Fruit fly (Drosophila melanogaster) whole organism, larva: ENCODE data around the gene CG31730.

Experiments used
- noc ChIP-seq: fragments of 200-800 bp; sonication (Bioruptor generic); optimal IDR thresholded peaks from 3 replicates; lab custom pipeline; 2019; ENCODE audit warnings: missing biosample characterization, mild to moderate bottlenecking, missing genetic modification characterization, moderate library complexity

CG31730 gene

dm6 chr2L:13260740-13261139 lies 1.2 kb upstream of the CG31730 start, which contains the start of gene CG44085:
Gene CG44085, plus strand, starts transcription at chr2L:13261008.
- TF ChIP-seq noc (tag; lab: Kevin White, UChicago) = no peak

- TF ChIP-seq noc (tag; lab: Kevin White, UChicago) = no peak
These were observed 841 bp downstream of the CG31730 start for dm6 chr2L:13258702-13259101.

dm6 chr2L:13257177-13257576 lies 2.4 kb downstream of the CG31730 start, which contains the start of gene Naa20B:
Gene Naa20B, plus strand, starts transcription at chr2L:13257477.
- no peak for TF ChIP-seq noc (tag; lab: Kevin White, UChicago)

dm6 chr2L:13251167-13251566 lies 8.4 kb downstream of the CG31730 start:
- no peak for TF ChIP-seq noc (tag; lab: Kevin White, UChicago)

- no peak for TF ChIP-seq noc (tag; lab: Kevin White, UChicago)
These were observed 13.5 kb downstream of the CG31730 start, which contains the start of gene CG16820 for dm6 chr2L:13245855-13246645. Gene CG16820, plus strand, starts transcription at chr2L:13246232.

- no peak for TF ChIP-seq noc (tag; lab: Kevin White, UChicago)
These were observed 14.7 kb downstream of the CG31730 start for dm6 chr2L:13244759-13245308.

- TF ChIP-seq noc (tag; lab: Kevin White, UChicago) = no peak
These were observed 19.9 kb downstream of the CG31730 start, which contains the start of gene Jhbp13 for dm6 chr2L:13239689-13240088. Gene Jhbp13, plus strand, starts transcription at chr2L:13239989.

dm6 chr2L:13236194-13236593 lies 23.3 kb downstream of the CG31730 start, which contains the start of gene Jhbp14:
Gene Jhbp14, plus strand, starts transcription at chr2L:13236494.
- TF ChIP-seq noc (tag; lab: Kevin White, UChicago) = no peak

dm6 chr2L:13234610-13235489 lies 24.7 kb downstream of the CG31730 start, which contains the start of gene Mabi:
Gene Mabi, minus strand, starts transcription at chr2L:13234660.
- no peak for TF ChIP-seq noc (tag; lab: Kevin White, UChicago)

- no peak for TF ChIP-seq noc (tag; lab: Kevin White, UChicago)
These were observed 27.8 kb downstream of the CG31730 start, which contains the start of gene Prosalpha6T for dm6 chr2L:13231739-13232138. Gene Prosalpha6T, plus strand, starts transcription at chr2L:13232039.

dm6 chr2L:13229388-13229882 lies 30.1 kb downstream of the CG31730 start, which contains the start of gene CG16815:
Gene CG16815, plus strand, starts transcription at chr2L:13229832.
- TF ChIP-seq noc (tag; lab: Kevin White, UChicago) = no peak

- no peak for TF ChIP-seq noc (tag; lab: Kevin White, UChicago)
These were observed 32.3 kb downstream of the CG31730 start, which contains the start of gene CG16813 for dm6 chr2L:13227242-13227641. Gene CG16813, plus strand, starts transcription at chr2L:13227529.

- TF ChIP-seq noc (tag; lab: Kevin White, UChicago) = no peak
These were observed 34.2 kb downstream of the CG31730 start, which contains the start of gene CG15480 for dm6 chr2L:13225225-13225840. Gene CG15480, minus strand, starts transcription at chr2L:13225275.

dm6 chr2L:13222225-13222648 lies 37.3 kb downstream of the CG31730 start, which contains the start of the genes Ski6 and CG16812:
Gene Ski6, minus strand, starts transcription at chr2L:13222429.
Gene CG16812, plus strand, starts transcription at chr2L:13222587.
- TF ChIP-seq noc (tag; lab: Kevin White, UChicago) = no peak
